Fruit fly (Drosophila melanogaster) whole organism, embryonic: Measurements from ENCODE around the gene CG17109.

Source experiments
- Atf-2 ChIP-seq: fragments of 200-800 bp; sonication (Bioruptor generic); optimal IDR thresholded peaks from 2 replicates; lab custom pipeline; 2016; ENCODE audit warnings: missing biosample characterization, missing genetic modification characterization
- Blimp-1 ChIP-seq: fragments of 200-800 bp; sonication (Bioruptor generic); optimal IDR thresholded peaks from 3 replicates; lab custom pipeline; 2018; ENCODE audit warnings: missing biosample characterization, missing genetic modification characterization, mild to moderate bottlenecking, moderate library complexity, missing genetic modification reagents
- CG10462 ChIP-seq: fragments of 200-800 bp; sonication (Bioruptor generic); optimal IDR thresholded peaks from 2 replicates; lab custom pipeline; 2016; ENCODE audit warnings: missing biosample characterization, missing genetic modification characterization
- CG10565 ChIP-seq: fragments of 200-800 bp; sonication (Bioruptor generic); optimal IDR thresholded peaks from 3 replicates; lab custom pipeline; 2016; ENCODE audit warnings: missing biosample characterization, mild to moderate bottlenecking, missing genetic modification characterization
- CG10979 ChIP-seq: fragments of 200-800 bp; sonication (Bioruptor generic); optimal IDR thresholded peaks from 2 replicates; lab custom pipeline; 2018; ENCODE audit warnings: missing biosample characterization, mild to moderate bottlenecking, missing genetic modification characterization, moderate library complexity
- CG12071 ChIP-seq: fragments of 200-800 bp; sonication (Bioruptor generic); optimal IDR thresholded peaks from 3 replicates; lab custom pipeline; 2018; ENCODE audit warnings: missing biosample characterization, mild to moderate bottlenecking, missing genetic modification characterization
- CG12659 ChIP-seq: fragments of 200-800 bp; sonication (Bioruptor generic); optimal IDR thresholded peaks from 3 replicates; lab custom pipeline; 2017; ENCODE audit warnings: mild to moderate bottlenecking, missing biosample characterization, missing genetic modification reagents, missing genetic modification characterization
- CG14441 ChIP-seq: fragments of 200-800 bp; sonication (Bioruptor generic); IDR thresholded peaks from 2 replicates; pipeline ENCODE4 v1.3.6; 2022; ENCODE audit warnings: missing biosample characterization, missing genetic modification characterization
- CG16815 ChIP-seq: fragments of 200-800 bp; sonication (Bioruptor generic); optimal IDR thresholded peaks from 3 replicates; lab custom pipeline; 2017; ENCODE audit warnings: missing biosample characterization, mild to moderate bottlenecking, missing genetic modification characterization
- CG17802 ChIP-seq: fragments of 200-800 bp; sonication (Bioruptor generic); optimal IDR thresholded peaks from 2 replicates; lab custom pipeline; 2018; ENCODE audit warnings: missing biosample characterization, mild to moderate bottlenecking, missing genetic modification characterization, moderate library complexity
- CG30431 ChIP-seq: fragments of 200-800 bp; sonication (Bioruptor generic); optimal IDR thresholded peaks from 2 replicates; lab custom pipeline; 2017; ENCODE audit warnings: missing biosample characterization, missing genetic modification characterization
- CG32532 ChIP-seq: fragments of 200-800 bp; sonication (Bioruptor generic); IDR thresholded peaks from 2 replicates; pipeline ENCODE4 v1.3.6; 2022; ENCODE audit warnings: missing biosample characterization, missing genetic modification characterization
- CG32767 ChIP-seq: fragments of 200-800 bp; sonication (Bioruptor generic); IDR thresholded peaks from 2 replicates; pipeline ENCODE4 v1.3.6; 2022; ENCODE audit warnings: missing biosample characterization, missing genetic modification characterization
- CG4282 ChIP-seq: fragments of 200-800 bp; sonication (Bioruptor generic); optimal IDR thresholded peaks from 2 replicates; lab custom pipeline; 2016; ENCODE audit warnings: missing biosample characterization, missing genetic modification characterization
- CG4404 ChIP-seq: fragments of 200-800 bp; sonication (Bioruptor generic); IDR thresholded peaks from 2 replicates; pipeline ENCODE4 v1.3.6; 2022; ENCODE audit warnings: missing biosample characterization, missing genetic modification characterization
- CG7372 ChIP-seq: fragments of 200-800 bp; sonication (Bioruptor generic); IDR thresholded peaks from 2 replicates; pipeline ENCODE4 v1.3.6; 2022; ENCODE audit warnings: missing biosample characterization, missing genetic modification characterization
- CG7556 ChIP-seq: fragments of 200-800 bp; sonication (Bioruptor generic); optimal IDR thresholded peaks from 2 replicates; lab custom pipeline; 2017; ENCODE audit warnings: missing biosample characterization, mild to moderate bottlenecking, missing genetic modification characterization
- CG8281 ChIP-seq: fragments of 200-800 bp; sonication (Bioruptor generic); optimal IDR thresholded peaks from 2 replicates; lab custom pipeline; 2018; ENCODE audit warnings: missing biosample characterization, mild to moderate bottlenecking, missing genetic modification characterization, moderate library complexity
- Dek ChIP-seq: fragments of 200-800 bp; sonication (Bioruptor generic); optimal IDR thresholded peaks from 3 replicates; lab custom pipeline; 2019; ENCODE audit warnings: missing biosample characterization, mild to moderate bottlenecking, missing genetic modification characterization, moderate library complexity
- ERR ChIP-seq: fragments of 200-800 bp; sonication (Bioruptor generic); optimal IDR thresholded peaks from 2 replicates; lab custom pipeline; 2016; ENCODE audit warnings: missing biosample characterization, missing genetic modification characterization
- Fer1 ChIP-seq: fragments of 200-800 bp; sonication (Bioruptor generic); optimal IDR thresholded peaks from 2 replicates; lab custom pipeline; 2017; ENCODE audit warnings: missing biosample characterization, mild to moderate bottlenecking, missing genetic modification characterization
- Hr3 ChIP-seq: fragments of 200-800 bp; sonication (Bioruptor generic); optimal IDR thresholded peaks from 3 replicates; lab custom pipeline; 2016; ENCODE audit warnings: missing biosample characterization, missing genetic modification characterization
- Hr78 ChIP-seq, 2 experiments: fragments of 200-800 bp in 1 of 2; fragments of >200 bp in 1 of 2; sonication (Bioruptor generic) in 1 of 2; optimal IDR thresholded peaks; 2 replicates each; lab custom pipeline; 2017 to 2019; ENCODE audit warnings: missing biosample characterization in 2 of 2, missing genetic modification characterization in 2 of 2, mild to moderate bottlenecking in 1 of 2, moderate library complexity in 1 of 2
- MBD-R2 ChIP-seq: fragments of 200-800 bp; sonication (Bioruptor generic); IDR thresholded peaks from 2 replicates; pipeline ENCODE4 v1.3.6; 2022; ENCODE audit warnings: missing biosample characterization, missing genetic modification characterization
- Nf-YA ChIP-seq: fragments of 200-800 bp; sonication (Bioruptor generic); IDR thresholded peaks from 2 replicates; pipeline ENCODE4 v1.3.6; 2022; ENCODE audit warnings: missing biosample characterization, missing genetic modification characterization
- ash1 ChIP-seq: fragments of 200-800 bp; sonication (Bioruptor generic); optimal IDR thresholded peaks from 2 replicates; lab custom pipeline; 2018; ENCODE audit warnings: missing biosample characterization, mild to moderate bottlenecking, missing genetic modification characterization
- bcd ChIP-seq: fragments of 200-800 bp; sonication (Bioruptor generic); optimal IDR thresholded peaks from 2 replicates; lab custom pipeline; 2017; ENCODE audit warnings: missing biosample characterization, mild to moderate bottlenecking, missing genetic modification characterization
- chif ChIP-seq, 2 experiments: fragments of 200-800 bp; sonication (Bioruptor generic); optimal IDR thresholded peaks; 3 replicates each; lab custom pipeline; 2016; ENCODE audit warnings: missing biosample characterization in 2 of 2, missing genetic modification characterization in 2 of 2
- corto ChIP-seq: fragments of 200-800 bp; sonication (Bioruptor generic); optimal IDR thresholded peaks from 2 replicates; lab custom pipeline; 2016; ENCODE audit warnings: missing biosample characterization, mild to moderate bottlenecking, missing genetic modification characterization, moderate library complexity
- crol ChIP-seq: fragments of 200-800 bp; sonication (Bioruptor generic); IDR thresholded peaks from 2 replicates; pipeline ENCODE4 v1.3.6; 2022; ENCODE audit warnings: missing biosample characterization, missing genetic modification characterization
- disco-r ChIP-seq: fragments of 200-800 bp; sonication (Bioruptor generic); optimal IDR thresholded peaks from 2 replicates; lab custom pipeline; 2016; ENCODE audit warnings: missing biosample characterization, missing genetic modification characterization
- gem ChIP-seq: fragments of 200-800 bp; sonication (Bioruptor generic); optimal IDR thresholded peaks from 2 replicates; lab custom pipeline; 2019; ENCODE audit warnings: missing biosample characterization, mild to moderate bottlenecking, missing genetic modification characterization, moderate library complexity
- gsb-n ChIP-seq: fragments of 200-800 bp; sonication (Bioruptor generic); optimal IDR thresholded peaks from 3 replicates; lab custom pipeline; 2018; ENCODE audit warnings: missing biosample characterization, mild to moderate bottlenecking, missing genetic modification characterization
- ham ChIP-seq: fragments of 200-800 bp; sonication (Bioruptor generic); IDR thresholded peaks from 2 replicates; pipeline ENCODE4 v1.3.6; 2022; ENCODE audit warnings: missing biosample characterization, missing genetic modification characterization
- her ChIP-seq: fragments of 200-800 bp; sonication (Bioruptor generic); optimal IDR thresholded peaks from 2 replicates; lab custom pipeline; 2016; ENCODE audit warnings: missing biosample characterization, missing genetic modification characterization
- jumu ChIP-seq: fragments of 200-800 bp; sonication (Bioruptor generic); optimal IDR thresholded peaks from 3 replicates; lab custom pipeline; 2016; ENCODE audit warnings: missing biosample characterization, missing genetic modification characterization
- lab ChIP-seq: fragments of 200-800 bp; sonication (Bioruptor generic); optimal IDR thresholded peaks from 3 replicates; lab custom pipeline; 2017; ENCODE audit warnings: missing biosample characterization, missing genetic modification characterization, mild to moderate bottlenecking, moderate library complexity, missing genetic modification reagents
- lilli ChIP-seq: fragments of 200-800 bp; sonication (Bioruptor generic); optimal IDR thresholded peaks from 3 replicates; lab custom pipeline; 2016; ENCODE audit warnings: missing biosample characterization, missing genetic modification characterization
- lmd ChIP-seq: fragments of 200-800 bp; sonication (Bioruptor generic); IDR thresholded peaks from 2 replicates; pipeline ENCODE4 v1.3.6; 2022; ENCODE audit warnings: missing biosample characterization, missing genetic modification characterization
- maf-S ChIP-seq: fragments of 200-800 bp; sonication (Bioruptor generic); optimal IDR thresholded peaks from 2 replicates; lab custom pipeline; 2016; ENCODE audit warnings: missing biosample characterization, missing genetic modification characterization
- org-1 ChIP-seq: fragments of 200-800 bp; sonication (Bioruptor generic); optimal IDR thresholded peaks from 2 replicates; lab custom pipeline; 2017; ENCODE audit warnings: missing biosample characterization, missing genetic modification characterization
- pho ChIP-seq: fragments of 200-800 bp; sonication (Bioruptor generic); optimal IDR thresholded peaks from 2 replicates; lab custom pipeline; 2016; ENCODE audit warnings: missing biosample characterization, missing genetic modification characterization
- pzg ChIP-seq: fragments of 200-800 bp; sonication (Bioruptor generic); optimal IDR thresholded peaks from 3 replicates; lab custom pipeline; 2018; ENCODE audit warnings: missing biosample characterization, mild to moderate bottlenecking, missing genetic modification characterization, moderate library complexity
- ranshi ChIP-seq: fragments of 200-800 bp; sonication (Bioruptor generic); IDR thresholded peaks from 2 replicates; pipeline ENCODE4 v1.3.6; 2022; ENCODE audit warnings: missing biosample characterization, missing genetic modification characterization
- ro ChIP-seq: fragments of 200-800 bp; sonication (Bioruptor generic); IDR thresholded peaks from 2 replicates; pipeline ENCODE4 v1.3.6; 2022; ENCODE audit warnings: missing biosample characterization, missing genetic modification characterization
- sens ChIP-seq: fragments of 200-800 bp; sonication (Bioruptor generic); peaks from one replicate; lab custom pipeline; 2016; ENCODE audit warnings: missing biosample characterization, missing genetic modification characterization
- sima ChIP-seq: fragments of 200-800 bp; sonication (Bioruptor generic); optimal IDR thresholded peaks from 2 replicates; lab custom pipeline; 2016; ENCODE audit warnings: missing biosample characterization, missing genetic modification characterization
- sna ChIP-seq: fragments of 200-800 bp; sonication (Bioruptor generic); IDR thresholded peaks from 2 replicates; pipeline ENCODE4 v1.3.6; 2022; ENCODE audit warnings: missing biosample characterization, missing genetic modification characterization; ENCODE audit not compliant: partially characterized antibody
- sob ChIP-seq: fragments of 200-800 bp; sonication (Bioruptor generic); IDR thresholded peaks from 2 replicates; pipeline ENCODE4 v1.3.6; 2022; ENCODE audit warnings: missing biosample characterization, missing genetic modification characterization
- tgo ChIP-seq: fragments of 200-800 bp; sonication (Bioruptor generic); IDR thresholded peaks from 3 replicates; pipeline ENCODE4 v1.3.6; 2022; ENCODE audit warnings: missing biosample characterization, missing genetic modification characterization
- trem ChIP-seq: fragments of 200-800 bp; optimal IDR thresholded peaks from 3 replicates; lab custom pipeline; 2019; ENCODE audit warnings: missing biosample characterization, mild to moderate bottlenecking, missing genetic modification characterization, moderate library complexity
- z ChIP-seq: fragments of 200-800 bp; sonication (Bioruptor generic); IDR thresholded peaks from 3 replicates; pipeline ENCODE4 v1.3.6; 2022; ENCODE audit warnings: missing biosample characterization, missing genetic modification characterization

The CG17109 gene

DNA sequence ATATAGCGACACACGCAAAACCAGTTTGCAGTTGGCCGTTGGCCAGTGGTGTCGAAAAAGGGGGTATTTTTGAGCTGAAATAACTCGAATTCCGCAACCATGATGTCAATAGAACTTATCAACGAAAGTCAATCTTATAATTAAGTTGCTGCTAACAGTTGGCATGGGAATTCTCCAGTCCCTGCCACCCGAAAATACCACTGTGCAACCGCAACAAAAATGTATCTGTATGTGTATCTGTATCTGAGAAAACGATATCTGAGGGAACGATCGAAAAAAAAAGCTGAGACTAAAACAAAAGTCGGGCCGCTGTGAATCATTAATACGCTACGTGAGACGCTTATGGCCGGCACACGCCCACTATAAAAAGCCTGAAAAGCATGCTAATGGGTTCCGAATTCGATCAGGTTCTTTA, 49.0 kb upstream of the CG17109 start (continued):
- TF ChIP-seq CG16815 (GFP tag; lab: Kevin White, UChicago) (peak; percentile 20), lilli (GFP tag; lab: Kevin White, UChicago) (peak; percentile 68), CG12659 (peak; percentile 2), her (GFP tag; lab: Kevin White, UChicago) (peak; percentile 22), gem (tag; lab: Kevin White, UChicago) (peak; percentile 67), maf-S (no peak), sima (no peak), CG10462 (GFP tag; lab: Kevin White, UChicago) (no peak), pho (GFP tag; lab: Kevin White, UChicago) (peak; percentile 47), corto (peak; percentile 74), CG4404 (GFP tag; lab: Robert Waterston, UW) (peak; percentile 33; the same call in 1 of the 2 replicates), CG7556 (GFP tag; lab: Kevin White, UChicago) (no peak), CG10979 (tag; lab: Kevin White, UChicago) (no peak), z (no peak), pzg (GFP tag; lab: Kevin White, UChicago) (no peak), Fer1 (no peak), CG4282 (GFP tag; lab: Kevin White, UChicago) (peak; percentile 38), ro (GFP tag; lab: Robert Waterston, UW) (no peak), Dek (tag; lab: Kevin White, UChicago) (peak; percentile 20), crol (GFP tag; lab: Robert Waterston, UW) (no peak), Atf-2 (GFP tag; lab: Kevin White, UChicago) (no peak), Nf-YA (GFP tag; lab: Robert Waterston, UW) (no peak), lab (peak; percentile 60), CG7372 (GFP tag; lab: Robert Waterston, UW) (peak; percentile 26; the same call in 1 of the 2 replicates), CG32532 (GFP tag; lab: Robert Waterston, UW) (peak; percentile 84), chif (GFP tag; optimal IDR thresholded peaks at IDR 0.05; lab: Kevin White, UChicago) (peak in 1 of 2 experiments; percentile 5), CG14441 (GFP tag; lab: Robert Waterston, UW) (peak; percentile 77), CG30431 (GFP tag; lab: Kevin White, UChicago) (no peak), org-1 (GFP tag; lab: Kevin White, UChicago) (no peak), trem (tag; lab: Kevin White, UChicago) (no peak), CG12071 (GFP tag; lab: Kevin White, UChicago) (peak; percentile 6), sens (GFP tag; lab: Kevin White, UChicago) (peak; percentile 57), CG10565 (GFP tag; lab: Kevin White, UChicago) (no peak), bcd (GFP tag; lab: Kevin White, UChicago) (peak; percentile 7), lmd (GFP tag; lab: Robert Waterston, UW) (peak; percentile 82), Blimp-1 (peak; percentile 1), CG17802 (tag; lab: Kevin White, UChicago) (no peak), CG8281 (tag; lab: Kevin White, UChicago) (no peak), disco-r (GFP tag; lab: Kevin White, UChicago) (no peak), ERR (GFP tag; lab: Kevin White, UChicago) (no peak), gsb-n (tag; lab: Kevin White, UChicago) (no peak), tgo (GFP tag; lab: Robert Waterston, UW) (peak; percentile 57; the same call in 2 of the 3 replicates), Hr3 (peak; percentile 24), Hr78 (GFP tag; optimal IDR thresholded peaks at IDR 0.05; lab: Kevin White, UChicago) (no peak), ranshi (GFP tag; lab: Robert Waterston, UW) (0 out of 2 replicates have a peak, but pooled peaks have one; percentile 45), ham (GFP tag; lab: Robert Waterston, UW) (no peak), jumu (GFP tag; lab: Kevin White, UChicago) (no peak), CG32767 (GFP tag; lab: Robert Waterston, UW) (peak; percentile 52; the same call in 1 of the 2 replicates), MBD-R2 (GFP tag; lab: Robert Waterston, UW) (no peak), sna (GFP tag; lab: Robert Waterston, UW) (no peak), sob (GFP tag; lab: Robert Waterston, UW) (peak; percentile 67; the same call in 1 of the 2 replicates), ash1 (GFP tag; lab: Kevin White, UChicago) (no peak)
